Worm (Caenorhabditis elegans) whole organism, L4 larva: ENCODE data around the gene nlp-33.

ENCODE experiments used
- F44E2.7 ChIP-seq: fragments of 200-800 bp; sonication (Bioruptor generic); IDR thresholded peaks from 2 replicates; pipeline ENCODE4 v2.1.2; 2022; ENCODE audit warnings: missing genetic modification characterization, missing compliant biosample characterization
- T20F7.1 ChIP-seq: fragments of 200-800 bp; sonication (Bioruptor generic); optimal IDR thresholded peaks from 2 replicates; lab custom pipeline; 2018; ENCODE audit warnings: mild to moderate bottlenecking, missing genetic modification characterization, missing compliant biosample characterization
- T26A8.4 ChIP-seq: fragments of 200-800 bp; sonication (Bioruptor generic); IDR thresholded peaks from 2 replicates; pipeline ENCODE4 v1.3.6; 2022; ENCODE audit warnings: missing genetic modification characterization, missing compliant biosample characterization
- Y5F2A.4 ChIP-seq: fragments of 200-800 bp; sonication (Bioruptor generic); optimal IDR thresholded peaks from 2 replicates; lab custom pipeline; 2018; ENCODE audit warnings: mild to moderate bottlenecking, missing genetic modification characterization, missing compliant biosample characterization
- Y75B8A.6 ChIP-seq: fragments of 200-800 bp; sonication (Bioruptor generic); IDR thresholded peaks from 2 replicates; pipeline ENCODE4 v1.3.6; 2022; ENCODE audit warnings: missing genetic modification reagents, missing genetic modification characterization, missing compliant biosample characterization
- ZK337.2 ChIP-seq: fragments of 200-800 bp; sonication (Bioruptor generic); IDR thresholded peaks from 2 replicates; pipeline ENCODE4 v1.3.6; 2022; ENCODE audit warnings: missing genetic modification reagents, missing genetic modification characterization, missing compliant biosample characterization
- ZK546.5 ChIP-seq, 2 experiments: sonication (generic microtip); optimal IDR thresholded peaks; 2 replicates each; lab custom pipeline; 2017; ENCODE audit warnings: missing biosample characterization in 2 of 2, missing genetic modification characterization in 2 of 2
- aly-2 ChIP-seq: sonication (generic microtip); optimal IDR thresholded peaks from 2 replicates; lab custom pipeline; 2018; ENCODE audit warnings: missing biosample characterization, missing genetic modification characterization
- arid-1 ChIP-seq: fragments of 200-800 bp; sonication (Bioruptor generic); conservative IDR thresholded peaks from 2 replicates; pipeline ENCODE4 v1.3.6; 2022; ENCODE audit warnings: missing genetic modification reagents, missing genetic modification characterization, missing compliant biosample characterization
- ceh-44 ChIP-seq: fragments of 200-800 bp; sonication (Bioruptor generic); IDR thresholded peaks from 2 replicates; pipeline ENCODE4 v1.3.6; 2022; ENCODE audit warnings: missing genetic modification reagents, missing genetic modification characterization, missing compliant biosample characterization
- ceh-82 ChIP-seq: sonication (generic microtip); optimal IDR thresholded peaks from 2 replicates; lab custom pipeline; 2017; ENCODE audit warnings: missing biosample characterization, missing genetic modification characterization
- ces-1 ChIP-seq: fragments of 150-350 bp; sonication (generic microtip); optimal IDR thresholded peaks from 4 replicates; lab custom pipeline; 2014; ENCODE audit warnings: missing biosample characterization, missing genetic modification reagents, missing genetic modification characterization
- cey-2 ChIP-seq: sonication (generic microtip); optimal IDR thresholded peaks from 3 replicates; lab custom pipeline; 2017; ENCODE audit warnings: missing genetic modification characterization, mild to moderate bottlenecking, missing compliant biosample characterization, antibody characterized with exemption, borderline replicate concordance; ENCODE audit not compliant: insufficient read depth
- ctbp-1 ChIP-seq: fragments of 200-800 bp; sonication (Bioruptor generic); IDR thresholded peaks from 2 replicates; pipeline ENCODE4 v1.3.6; 2022; ENCODE audit warnings: missing genetic modification reagents, missing genetic modification characterization, missing compliant biosample characterization
- daf-16 ChIP-seq, 3 experiments: sonication (generic microtip); optimal IDR thresholded peaks; 2 replicates each; lab custom pipeline; 2016 to 2017; ENCODE audit warnings: missing genetic modification characterization in 3 of 3, missing genetic modification reagents in 3 of 3, mild to moderate bottlenecking in 2 of 3, missing compliant biosample characterization in 2 of 3, missing biosample characterization in 1 of 3, moderate library complexity in 1 of 3
- dmd-6 ChIP-seq: fragments of 200-800 bp; sonication (Bioruptor generic); IDR thresholded peaks from 2 replicates; pipeline ENCODE4 v1.3.6; 2022; ENCODE audit warnings: missing genetic modification reagents, missing genetic modification characterization, missing compliant biosample characterization
- dmd-8 ChIP-seq: fragments of 200-800 bp; sonication (Bioruptor generic); IDR thresholded peaks from 2 replicates; pipeline ENCODE4 v1.3.6; 2022; ENCODE audit warnings: missing genetic modification characterization, missing compliant biosample characterization
- dmd-9 ChIP-seq: fragments of 200-800 bp; sonication (Bioruptor generic); IDR thresholded peaks from 2 replicates; pipeline ENCODE4 v1.3.6; 2022; ENCODE audit warnings: missing genetic modification reagents, missing genetic modification characterization, missing compliant biosample characterization
- dve-1 ChIP-seq: sonication (generic microtip); optimal IDR thresholded peaks from 2 replicates; lab custom pipeline; 2017; ENCODE audit warnings: antibody characterized with exemption, mild to moderate bottlenecking, missing genetic modification characterization, missing compliant biosample characterization; ENCODE audit not compliant: insufficient read depth
- egl-27 ChIP-seq: sonication (generic microtip); optimal IDR thresholded peaks from 3 replicates; lab custom pipeline; 2017; ENCODE audit warnings: missing biosample characterization, missing genetic modification reagents, missing genetic modification characterization
- fkh-10 ChIP-seq: fragments of 150-350 bp; optimal IDR thresholded peaks from 2 replicates; lab custom pipeline; 2014; ENCODE audit warnings: missing biosample characterization, missing genetic modification reagents, missing genetic modification characterization
- fos-1 ChIP-seq: fragments of 150-350 bp; optimal IDR thresholded peaks from 2 replicates; lab custom pipeline; 2014; ENCODE audit warnings: missing biosample characterization, missing genetic modification characterization
- gei-8 ChIP-seq: fragments of 200-800 bp; sonication (Bioruptor generic); optimal IDR thresholded peaks from 2 replicates; lab custom pipeline; 2018; ENCODE audit warnings: mild to moderate bottlenecking, missing genetic modification characterization, missing compliant biosample characterization
- hlh-11 ChIP-seq: fragments of 200-800 bp; sonication (Bioruptor generic); optimal IDR thresholded peaks from 2 replicates; lab custom pipeline; 2018; ENCODE audit warnings: mild to moderate bottlenecking, missing genetic modification characterization, missing compliant biosample characterization
- hmg-1.1 ChIP-seq: fragments of 200-800 bp; sonication (Bioruptor generic); IDR thresholded peaks from 2 replicates; pipeline ENCODE4 v1.3.6; 2022; ENCODE audit warnings: missing genetic modification reagents, missing genetic modification characterization, missing compliant biosample characterization
- jun-1 ChIP-seq: fragments of 150-350 bp; optimal IDR thresholded peaks from 2 replicates; lab custom pipeline; 2014; ENCODE audit warnings: missing biosample characterization, missing genetic modification reagents, missing genetic modification characterization
- lim-7 ChIP-seq: fragments of 200-800 bp; sonication (Bioruptor generic); IDR thresholded peaks from 2 replicates; pipeline ENCODE4 v1.3.6; 2022; ENCODE audit warnings: missing genetic modification characterization, missing compliant biosample characterization
- lin-1 ChIP-seq: fragments of 200-800 bp; sonication (Bioruptor generic); IDR thresholded peaks from 2 replicates; pipeline ENCODE4 v1.3.6; 2022; ENCODE audit warnings: missing genetic modification reagents, missing genetic modification characterization, missing compliant biosample characterization
- lin-38 ChIP-seq: fragments of 200-800 bp; sonication (Bioruptor generic); IDR thresholded peaks from 2 replicates; pipeline ENCODE4 v1.3.6; 2022; ENCODE audit warnings: missing genetic modification reagents, missing genetic modification characterization, missing compliant biosample characterization
- lin-39 ChIP-seq: fragments of 150-350 bp; optimal IDR thresholded peaks from 2 replicates; lab custom pipeline; 2014; ENCODE audit warnings: missing biosample characterization, missing genetic modification reagents, missing genetic modification characterization
- madf-5 ChIP-seq, 2 experiments: fragments of 200-800 bp; sonication (Bioruptor generic); IDR thresholded peaks; 2 replicates each; pipeline ENCODE4 v1.3.6; 2022; ENCODE audit warnings: missing compliant biosample characterization in 2 of 2, missing genetic modification characterization in 2 of 2
- mes-2 ChIP-seq: sonication (generic microtip); optimal IDR thresholded peaks from 2 replicates; lab custom pipeline; 2016; ENCODE audit warnings: missing genotype, mild to moderate bottlenecking, missing genetic modification characterization, missing compliant biosample characterization; ENCODE audit not compliant: poor library complexity, severe bottlenecking
- mxl-3 ChIP-seq: fragments of 200-800 bp; sonication (Bioruptor generic); optimal IDR thresholded peaks from 2 replicates; lab custom pipeline; 2018; ENCODE audit warnings: mild to moderate bottlenecking, missing genetic modification characterization, missing compliant biosample characterization
- nhr-10 ChIP-seq: fragments of 150-350 bp; optimal IDR thresholded peaks from 2 replicates; lab custom pipeline; 2014; ENCODE audit warnings: missing biosample characterization, missing genetic modification characterization
- nhr-102 ChIP-seq: sonication (generic microtip); optimal IDR thresholded peaks from 2 replicates; lab custom pipeline; 2016; ENCODE audit warnings: mild to moderate bottlenecking, missing genetic modification characterization, moderate library complexity, missing compliant biosample characterization
- nhr-25 ChIP-seq: sonication (generic microtip); optimal IDR thresholded peaks from 2 replicates; lab custom pipeline; 2017; ENCODE audit warnings: missing genetic modification characterization, mild to moderate bottlenecking, missing compliant biosample characterization, antibody characterized with exemption, moderate library complexity, borderline replicate concordance; ENCODE audit not compliant: insufficient read depth
- nhr-28 ChIP-seq: fragments of 150-350 bp; optimal IDR thresholded peaks from 2 replicates; lab custom pipeline; 2014; ENCODE audit warnings: missing biosample characterization, missing genetic modification characterization
- nhr-42 ChIP-seq: fragments of 200-800 bp; sonication (Bioruptor generic); IDR thresholded peaks from 2 replicates; pipeline ENCODE4 v1.3.6; 2022; ENCODE audit warnings: missing genetic modification characterization, missing compliant biosample characterization
- nhr-48 ChIP-seq: sonication (generic microtip); optimal IDR thresholded peaks from 2 replicates; lab custom pipeline; 2016; ENCODE audit warnings: mild to moderate bottlenecking, missing genetic modification characterization, missing compliant biosample characterization
- rbr-2 ChIP-seq: sonication (generic microtip); optimal IDR thresholded peaks from 2 replicates; lab custom pipeline; 2016; ENCODE audit warnings: missing genotype, missing genetic modification characterization, missing compliant biosample characterization
- snpc-4 ChIP-seq: fragments of 150-350 bp; optimal IDR thresholded peaks from 2 replicates; lab custom pipeline; 2014; ENCODE audit warnings: missing biosample characterization, missing genetic modification characterization
- tag-97 ChIP-seq: fragments of 200-800 bp; sonication (Bioruptor generic); IDR thresholded peaks from 2 replicates; pipeline ENCODE4 v1.3.6; 2022; ENCODE audit warnings: missing genetic modification characterization, missing compliant biosample characterization
- tra-1 ChIP-seq: fragments of 200-800 bp; sonication (Bioruptor generic); IDR thresholded peaks from 2 replicates; pipeline ENCODE4 v1.3.6; 2022; ENCODE audit warnings: missing genetic modification reagents, missing genetic modification characterization, missing compliant biosample characterization
- unc-39 ChIP-seq: sonication (generic microtip); optimal IDR thresholded peaks from 2 replicates; lab custom pipeline; 2017; ENCODE audit warnings: missing biosample characterization, missing genetic modification characterization
- unc-62 ChIP-seq, 3 experiments: fragments of 150-350 bp in 1 of 3; sonication (generic microtip); optimal IDR thresholded peaks in 2 of 3; peaks in 1 of 3; 1 replicate in 1 of 3; 2 replicates in 2 of 3; lab custom pipeline; 2014 to 2017; ENCODE audit warnings: missing biosample characterization in 3 of 3, missing genetic modification characterization in 3 of 3, missing genetic modification reagents in 3 of 3, missing genotype in 1 of 3
- vab-7 ChIP-seq: fragments of 200-800 bp; sonication (Bioruptor generic); IDR thresholded peaks from 2 replicates; pipeline ENCODE4 v1.3.6; 2022; ENCODE audit warnings: missing genetic modification reagents, missing genetic modification characterization, missing compliant biosample characterization
- zfp-2 ChIP-seq: sonication (generic microtip); optimal IDR thresholded peaks from 2 replicates; lab custom pipeline; 2016; ENCODE audit warnings: mild to moderate bottlenecking, missing genetic modification characterization, missing compliant biosample characterization
- zfp-3 ChIP-seq: fragments of 200-800 bp; sonication (Bioruptor generic); conservative IDR thresholded peaks from 2 replicates; pipeline ENCODE4 v1.3.6; 2022; ENCODE audit warnings: missing genetic modification reagents, missing genetic modification characterization, missing compliant biosample characterization
- zip-11 ChIP-seq: fragments of 200-800 bp; sonication (Bioruptor generic); IDR thresholded peaks from 2 replicates; pipeline ENCODE4 v1.3.6; 2022; ENCODE audit warnings: missing genetic modification characterization, missing compliant biosample characterization
- zip-2 ChIP-seq: fragments of 150-350 bp; optimal IDR thresholded peaks from 2 replicates; lab custom pipeline; 2014; ENCODE audit warnings: missing biosample characterization, missing genetic modification characterization

nlp-33 gene

ce11 chrV:11122466-11122865 lies 24.7 kb upstream of the nlp-33 start, which contains the start of gene mboa-2 (continued):
- no peak for TF ChIP-seq aly-2
- TF ChIP-seq mes-2, result peak; percentile 51
- no peak for TF ChIP-seq tra-1 (GFP tag; lab: Robert Waterston, UW)
- TF ChIP-seq ceh-82 (tag; lab: Kevin White, UChicago), result no peak
- peak; percentile 43; the same call in 1 of the 2 replicates for TF ChIP-seq zfp-3 (GFP tag; lab: Robert Waterston, UW)
- TF ChIP-seq ctbp-1 (GFP tag; lab: Robert Waterston, UW), result no peak
- TF ChIP-seq nhr-28 (tag; lab: Kevin White, UChicago), result peak; percentile 50
- no peak for TF ChIP-seq Y5F2A.4 (GFP tag; lab: Kevin White, UChicago)
- no peak for TF ChIP-seq egl-27 (tag; lab: Kevin White, UChicago)
- peak; percentile 31; the same call in 1 of the 2 replicates for TF ChIP-seq arid-1
- no peak for TF ChIP-seq nhr-42
- TF ChIP-seq dmd-9 (GFP tag; lab: Robert Waterston, UW), result no peak
- TF ChIP-seq unc-62 (GFP tag; optimal IDR thresholded peaks at IDR 0.05 in 1 of 2; lab: Kevin White, UChicago), result no peak
- TF ChIP-seq unc-62 (tag; optimal IDR thresholded peaks at IDR 0.05; lab: Kevin White, UChicago), result no peak
- no peak for TF ChIP-seq hmg-1.1
- no peak for TF ChIP-seq zip-11 (GFP tag; lab: Robert Waterston, UW)
- peak; percentile 60 for TF ChIP-seq hlh-11 (tag; lab: Kevin White, UChicago)
- no peak for TF ChIP-seq fkh-10 (GFP tag; lab: Kevin White, UChicago)
- TF ChIP-seq dve-1, result peak; percentile 83
- no peak for TF ChIP-seq dmd-8 (GFP tag; lab: Robert Waterston, UW)
- peak; percentile 56 for TF ChIP-seq nhr-102 (tag; lab: Kevin White, UChicago)
- TF ChIP-seq vab-7 (GFP tag; lab: Robert Waterston, UW), result no peak
- no peak for TF ChIP-seq T26A8.4 (GFP tag; lab: Robert Waterston, UW)
- no peak for TF ChIP-seq fos-1
- no peak for TF ChIP-seq F44E2.7 (GFP tag; lab: Robert Waterston, UW)
- no peak for TF ChIP-seq jun-1 (tag; lab: Kevin White, UChicago)
- 0 out of 2 replicates have a peak, but pooled peaks have one; percentile 9 for TF ChIP-seq lin-1 (GFP tag; lab: Robert Waterston, UW)
- no peak for TF ChIP-seq madf-5 (GFP tag; IDR thresholded peaks at IDR 0.05; lab: Robert Waterston, UW)
- no peak for TF ChIP-seq ceh-44 (GFP tag; lab: Robert Waterston, UW)
- TF ChIP-seq zip-2 (tag; lab: Kevin White, UChicago), result no peak
- peak; percentile 59 for TF ChIP-seq lin-38
- no peak for TF ChIP-seq nhr-25 (tag; lab: Kevin White, UChicago)
- TF ChIP-seq ZK546.5 (tag; optimal IDR thresholded peaks at IDR 0.05; lab: Kevin White, UChicago), result no peak
- no peak for TF ChIP-seq zfp-2 (tag; lab: Kevin White, UChicago)
- TF ChIP-seq nhr-10 (tag; lab: Kevin White, UChicago), result no peak
- TF ChIP-seq snpc-4 (tag; lab: Kevin White, UChicago), result no peak
- no peak for TF ChIP-seq Y75B8A.6 (GFP tag; lab: Robert Waterston, UW)
- TF ChIP-seq mxl-3 (GFP tag; lab: Kevin White, UChicago), result no peak
- TF ChIP-seq ZK337.2 (GFP tag; lab: Robert Waterston, UW), result no peak
- no peak for TF ChIP-seq cey-2 (tag; lab: Kevin White, UChicago)
- TF ChIP-seq dmd-6 (GFP tag; lab: Robert Waterston, UW), result peak; percentile 52
- no peak for TF ChIP-seq ces-1 (GFP tag; lab: Kevin White, UChicago)
- peak; percentile 65 for TF ChIP-seq T20F7.1 (GFP tag; lab: Kevin White, UChicago)
- no peak for TF ChIP-seq lin-39 (tag; lab: Kevin White, UChicago)
- peak; percentile 12 for TF ChIP-seq nhr-48 (tag; lab: Kevin White, UChicago)
- no peak for TF ChIP-seq tag-97 (GFP tag; lab: Robert Waterston, UW)
- peak; percentile 20 for TF ChIP-seq rbr-2 (tag; lab: Kevin White, UChicago)
- TF ChIP-seq daf-16 (GFP tag; optimal IDR thresholded peaks at IDR 0.05; lab: Kevin White, UChicago), result peak in 1 of 2 experiments; percentile 79
- TF ChIP-seq daf-16 (tag; optimal IDR thresholded peaks at IDR 0.05; lab: Kevin White, UChicago), result peak; percentile 76
- TF ChIP-seq gei-8 (GFP tag; lab: Kevin White, UChicago), result peak; percentile 14
- no peak for TF ChIP-seq lim-7 (GFP tag; lab: Robert Waterston, UW)
- no peak for TF ChIP-seq unc-39 (tag; lab: Kevin White, UChicago)
